Fruit fly (Drosophila melanogaster) whole organism, embryonic: ENCODE data around the gene Drice.
A peak's percentile ranks its signal among the peaks of the same experiment; 100 is the strongest.

ENCODE experiments used
- ATbp ChIP-seq: fragments of 200-800 bp; sonication (Bioruptor generic); optimal IDR thresholded peaks from 2 replicates; lab custom pipeline; 2017; ENCODE audit warnings: missing biosample characterization, mild to moderate bottlenecking, missing genetic modification characterization, missing genetic modification reagents
- Bdp1 ChIP-seq: fragments of 200-800 bp; sonication (Bioruptor generic); optimal IDR thresholded peaks from 3 replicates; lab custom pipeline; 2016; ENCODE audit warnings: missing biosample characterization, missing genetic modification characterization
- Bgb ChIP-seq: fragments of 200-800 bp; sonication (Bioruptor generic); IDR thresholded peaks from 2 replicates; pipeline ENCODE4 v1.3.6; 2022; ENCODE audit warnings: missing biosample characterization, missing genetic modification characterization; ENCODE audit not compliant: partially characterized antibody
- Blimp-1 ChIP-seq: fragments of 200-800 bp; sonication (Bioruptor generic); optimal IDR thresholded peaks from 3 replicates; lab custom pipeline; 2018; ENCODE audit warnings: missing biosample characterization, missing genetic modification characterization, mild to moderate bottlenecking, moderate library complexity, missing genetic modification reagents
- CG10959 ChIP-seq: fragments of 200-800 bp; sonication (Bioruptor generic); IDR thresholded peaks from 2 replicates; pipeline ENCODE4 v1.3.6; 2022; ENCODE audit warnings: missing biosample characterization, missing genetic modification characterization
- CG11085 ChIP-seq: fragments of 200-800 bp; sonication (Bioruptor generic); IDR thresholded peaks from 2 replicates; pipeline ENCODE4 v1.3.6; 2022; ENCODE audit warnings: missing biosample characterization, missing genetic modification characterization
- CG12299 ChIP-seq: fragments of 200-800 bp; sonication (Bioruptor generic); optimal IDR thresholded peaks from 2 replicates; lab custom pipeline; 2018; ENCODE audit warnings: missing biosample characterization, mild to moderate bottlenecking, missing genetic modification characterization
- CG12744 ChIP-seq: fragments of 200-800 bp; sonication (Bioruptor generic); optimal IDR thresholded peaks from 2 replicates; lab custom pipeline; 2016; ENCODE audit warnings: missing biosample characterization, missing genetic modification characterization
- CG14014 ChIP-seq: fragments of 200-800 bp; sonication (Bioruptor generic); IDR thresholded peaks from 2 replicates; pipeline ENCODE4 v1.3.6; 2022; ENCODE audit warnings: missing biosample characterization, missing genetic modification characterization
- CG14050 ChIP-seq: fragments of 200-800 bp; sonication (Bioruptor generic); IDR thresholded peaks from 3 replicates; pipeline ENCODE4 v1.3.6; 2022; ENCODE audit warnings: missing biosample characterization, missing genetic modification characterization
- CG14710 ChIP-seq: fragments of 200-800 bp; sonication (Bioruptor generic); optimal IDR thresholded peaks from 3 replicates; lab custom pipeline; 2019; ENCODE audit warnings: missing biosample characterization, mild to moderate bottlenecking, missing genetic modification characterization, moderate library complexity
- CG16815 ChIP-seq: fragments of 200-800 bp; sonication (Bioruptor generic); optimal IDR thresholded peaks from 3 replicates; lab custom pipeline; 2017; ENCODE audit warnings: missing biosample characterization, mild to moderate bottlenecking, missing genetic modification characterization
- CG17359 ChIP-seq: fragments of 200-800 bp; sonication (Bioruptor generic); optimal IDR thresholded peaks from 3 replicates; lab custom pipeline; 2018; ENCODE audit warnings: missing biosample characterization, mild to moderate bottlenecking, missing genetic modification characterization, moderate library complexity
- CG17568 ChIP-seq: fragments of 200-800 bp; sonication (Bioruptor generic); optimal IDR thresholded peaks from 2 replicates; lab custom pipeline; 2018; ENCODE audit warnings: missing biosample characterization, mild to moderate bottlenecking, missing genetic modification characterization, moderate library complexity
- CG17802 ChIP-seq: fragments of 200-800 bp; sonication (Bioruptor generic); optimal IDR thresholded peaks from 2 replicates; lab custom pipeline; 2018; ENCODE audit warnings: missing biosample characterization, mild to moderate bottlenecking, missing genetic modification characterization, moderate library complexity
- CG2129 ChIP-seq: fragments of 200-800 bp; sonication (Bioruptor generic); IDR thresholded peaks from 2 replicates; pipeline ENCODE4 v1.3.6; 2022; ENCODE audit warnings: missing biosample characterization, missing genetic modification characterization; ENCODE audit not compliant: partially characterized antibody
- CG3163 ChIP-seq: fragments of 200-800 bp; sonication (Bioruptor generic); optimal IDR thresholded peaks from 3 replicates; lab custom pipeline; 2016; ENCODE audit warnings: missing biosample characterization, missing genetic modification characterization
- CG4282 ChIP-seq: fragments of 200-800 bp; sonication (Bioruptor generic); optimal IDR thresholded peaks from 2 replicates; lab custom pipeline; 2016; ENCODE audit warnings: missing biosample characterization, missing genetic modification characterization
- CG4617 ChIP-seq: fragments of 200-800 bp; sonication (Bioruptor generic); optimal IDR thresholded peaks from 3 replicates; lab custom pipeline; 2016; ENCODE audit warnings: missing biosample characterization, missing genetic modification characterization, borderline replicate concordance
- CG5180 ChIP-seq: fragments of 200-800 bp; sonication (Bioruptor generic); optimal IDR thresholded peaks from 3 replicates; lab custom pipeline; 2017; ENCODE audit warnings: missing biosample characterization, missing genetic modification characterization, mild to moderate bottlenecking, moderate library complexity, missing genetic modification reagents
- CG7372 ChIP-seq: fragments of 200-800 bp; sonication (Bioruptor generic); IDR thresholded peaks from 2 replicates; pipeline ENCODE4 v1.3.6; 2022; ENCODE audit warnings: missing biosample characterization, missing genetic modification characterization
- CG7556 ChIP-seq: fragments of 200-800 bp; sonication (Bioruptor generic); optimal IDR thresholded peaks from 2 replicates; lab custom pipeline; 2017; ENCODE audit warnings: missing biosample characterization, mild to moderate bottlenecking, missing genetic modification characterization
- CG9797 ChIP-seq: fragments of 200-800 bp; sonication (Bioruptor generic); optimal IDR thresholded peaks from 3 replicates; lab custom pipeline; 2018; ENCODE audit warnings: missing biosample characterization, mild to moderate bottlenecking, missing genetic modification characterization
- Drgx ChIP-seq: fragments of 200-800 bp; sonication (Bioruptor generic); IDR thresholded peaks from 2 replicates; pipeline ENCODE4 v1.3.6; 2022; ENCODE audit warnings: missing biosample characterization, missing genetic modification characterization
- E2f2 ChIP-seq: fragments of 200-800 bp; sonication (Bioruptor generic); IDR thresholded peaks from 2 replicates; pipeline ENCODE4 v1.3.6; 2022; ENCODE audit warnings: missing biosample characterization, missing genetic modification characterization
- Jarid2 ChIP-seq: fragments of 200-800 bp; sonication (Bioruptor generic); optimal IDR thresholded peaks from 3 replicates; lab custom pipeline; 2017; ENCODE audit warnings: mild to moderate bottlenecking, missing biosample characterization, missing genetic modification reagents, missing genetic modification characterization
- NC2α ChIP-seq: fragments of 200-800 bp; sonication (Bioruptor generic); optimal IDR thresholded peaks from 2 replicates; lab custom pipeline; 2016; ENCODE audit warnings: missing biosample characterization, missing genetic modification characterization
- Side ChIP-seq: fragments of 200-800 bp; sonication (Bioruptor generic); optimal IDR thresholded peaks from 2 replicates; lab custom pipeline; 2016; ENCODE audit warnings: missing biosample characterization, missing genetic modification characterization
- Stat92E ChIP-seq, 3 experiments: fragments of >200 bp in 2 of 3; fragments of 200-800 bp in 1 of 3; sonication (Bioruptor generic) in 1 of 3; optimal IDR thresholded peaks; 2 replicates each; lab custom pipeline; 2017 to 2019; ENCODE audit warnings: missing biosample characterization in 3 of 3, missing genetic modification characterization in 3 of 3, mild to moderate bottlenecking in 1 of 3, moderate library complexity in 1 of 3
- Taf1 ChIP-seq: fragments of 200-800 bp; sonication (Bioruptor generic); IDR thresholded peaks from 2 replicates; pipeline ENCODE4 v1.3.6; 2022; ENCODE audit warnings: missing biosample characterization, missing genetic modification characterization
- Trl ChIP-seq, 3 experiments: fragments of >200 bp in 2 of 3; fragments of 200-800 bp in 1 of 3; sonication (Bioruptor generic) in 1 of 3; optimal IDR thresholded peaks; 2 replicates in 1 of 3; 3 replicates in 2 of 3; lab custom pipeline; 2016 to 2017; ENCODE audit warnings: missing biosample characterization in 1 of 3, missing genetic modification characterization in 1 of 3
- bbx ChIP-seq: fragments of 200-800 bp; sonication (Bioruptor generic); IDR thresholded peaks from 2 replicates; pipeline ENCODE4 v1.3.6; 2022; ENCODE audit warnings: missing biosample characterization, missing genetic modification characterization; ENCODE audit not compliant: partially characterized antibody
- cad ChIP-seq: fragments of >200 bp; optimal IDR thresholded peaks from 2 replicates; lab custom pipeline; 2017; ENCODE audit warnings: missing biosample characterization, missing genetic modification characterization
- chinmo ChIP-seq: fragments of 200-800 bp; sonication (Bioruptor generic); IDR thresholded peaks from 4 replicates; pipeline ENCODE4 v1.3.6; 2022; ENCODE audit warnings: missing biosample characterization, missing genetic modification characterization; ENCODE audit not compliant: partially characterized antibody
- chm ChIP-seq: fragments of 200-800 bp; sonication (Bioruptor generic); IDR thresholded peaks from 2 replicates; pipeline ENCODE4 v1.3.6; 2022; ENCODE audit warnings: missing biosample characterization, missing genetic modification characterization
- da ChIP-seq: fragments of 200-800 bp; sonication (Bioruptor generic); optimal IDR thresholded peaks from 2 replicates; lab custom pipeline; 2016; ENCODE audit warnings: missing biosample characterization, missing genetic modification characterization
- hbn ChIP-seq: fragments of 200-800 bp; sonication (Bioruptor generic); IDR thresholded peaks from 2 replicates; pipeline ENCODE4 v1.3.6; 2022; ENCODE audit warnings: missing biosample characterization, missing genetic modification characterization; ENCODE audit not compliant: partially characterized antibody
- mld ChIP-seq: fragments of 200-800 bp; sonication (Bioruptor generic); IDR thresholded peaks from 3 replicates; pipeline ENCODE4 v1.3.6; 2022; ENCODE audit warnings: missing biosample characterization, missing genetic modification characterization; ENCODE audit not compliant: partially characterized antibody
- nau ChIP-seq: fragments of 200-800 bp; sonication (Bioruptor generic); optimal IDR thresholded peaks from 3 replicates; lab custom pipeline; 2017; ENCODE audit warnings: missing biosample characterization, mild to moderate bottlenecking, missing genetic modification characterization, missing genetic modification reagents
- nom ChIP-seq: fragments of 200-800 bp; sonication (Bioruptor generic); optimal IDR thresholded peaks from 2 replicates; lab custom pipeline; 2017; ENCODE audit warnings: missing biosample characterization, missing genetic modification characterization, mild to moderate bottlenecking, moderate library complexity, missing genetic modification reagents
- peb ChIP-seq: fragments of 200-800 bp; sonication (Bioruptor generic); IDR thresholded peaks from 2 replicates; pipeline ENCODE4 v1.3.6; 2022; ENCODE audit warnings: missing biosample characterization, missing genetic modification characterization
- phol ChIP-seq: fragments of 200-800 bp; sonication (Bioruptor generic); optimal IDR thresholded peaks from 3 replicates; lab custom pipeline; 2018; ENCODE audit warnings: missing biosample characterization, mild to moderate bottlenecking, missing genetic modification characterization, moderate library complexity
- pros ChIP-seq: fragments of 200-800 bp; sonication (Bioruptor generic); optimal IDR thresholded peaks from 3 replicates; lab custom pipeline; 2019; ENCODE audit warnings: missing biosample characterization, mild to moderate bottlenecking, missing genetic modification characterization, moderate library complexity
- run ChIP-seq: fragments of 200-800 bp; sonication (Bioruptor generic); optimal IDR thresholded peaks from 3 replicates; lab custom pipeline; 2018; ENCODE audit warnings: missing biosample characterization, mild to moderate bottlenecking, missing genetic modification characterization
- wor ChIP-seq: fragments of 200-800 bp; sonication (Bioruptor generic); IDR thresholded peaks from 2 replicates; pipeline ENCODE4 v1.3.6; 2022; ENCODE audit warnings: missing biosample characterization, missing genetic modification characterization

Drice gene

DNA sequence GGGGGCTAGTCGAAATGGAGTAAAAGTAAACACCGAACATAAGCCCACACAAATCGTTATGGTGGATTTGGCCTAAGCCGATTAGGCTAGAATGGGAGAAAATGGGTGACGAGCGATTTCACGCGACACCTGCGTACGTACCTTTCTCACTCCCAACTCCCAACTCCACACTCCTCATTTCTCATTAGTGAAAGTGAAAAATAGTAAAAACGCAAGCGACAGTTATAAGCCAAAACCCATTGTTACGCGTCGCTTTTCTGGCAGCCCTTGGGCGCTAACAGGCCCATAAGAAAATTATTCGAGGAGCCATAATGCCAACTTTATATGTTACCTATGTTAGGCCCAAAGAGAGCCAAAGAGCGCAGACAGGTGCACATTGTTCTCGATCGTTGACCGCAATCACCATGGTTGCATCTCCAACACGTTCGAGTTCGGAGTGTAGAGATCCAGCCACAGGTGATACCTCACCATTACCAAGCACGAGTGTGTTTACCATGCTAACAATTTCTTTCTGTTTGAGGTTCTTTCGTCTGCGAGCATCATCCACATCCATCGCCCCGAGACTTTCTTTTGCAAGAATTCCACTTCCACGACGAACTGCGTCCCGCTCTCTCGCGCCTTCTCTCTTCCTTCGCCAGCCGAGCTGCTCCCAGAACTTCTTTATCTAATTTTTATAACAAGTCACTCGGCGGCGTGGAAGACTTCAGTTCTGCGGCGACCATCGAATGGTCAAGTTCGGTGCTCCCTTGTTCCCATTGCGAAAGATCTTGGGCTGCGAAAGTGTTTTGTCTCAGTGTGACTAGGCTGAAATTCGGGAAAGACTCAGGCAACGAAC is 19.2 kb downstream of the Drice start, which contains the start of gene neo (continued):
- TF ChIP-seq bbx, result no peak
- no peak for TF ChIP-seq CG14014 (GFP tag; lab: Robert Waterston, UW)
- TF ChIP-seq, all 482 proteins: peak for 13

DNA sequence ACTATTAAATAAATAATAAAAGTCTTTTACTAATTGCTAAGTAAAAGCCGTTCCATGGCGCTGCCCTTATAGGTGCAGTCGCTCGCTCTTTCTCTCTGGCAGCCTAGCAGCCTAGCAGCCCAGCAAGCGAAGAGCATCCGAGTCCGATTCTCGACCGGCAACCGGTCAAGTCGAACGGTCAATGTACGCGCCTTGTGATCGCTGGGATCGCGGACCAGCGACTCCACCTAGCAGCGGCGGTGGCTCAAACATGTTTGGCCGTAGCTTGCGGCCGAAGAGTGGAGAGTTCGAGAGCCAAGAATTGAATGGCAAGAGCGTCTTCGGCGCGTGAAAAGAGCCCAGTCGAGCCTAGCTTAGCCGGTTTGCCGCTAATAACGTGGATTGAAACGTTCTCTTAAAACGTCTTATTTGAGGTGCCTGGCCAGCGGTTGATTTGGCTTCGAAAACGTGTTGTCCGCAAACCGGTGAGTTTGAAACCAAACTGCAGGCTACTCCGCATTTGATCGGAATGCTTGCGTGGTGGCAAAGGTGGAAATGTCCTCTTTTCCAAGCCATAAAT is 29.8 kb downstream of the Drice start:
- TF ChIP-seq Trl (optimal IDR thresholded peaks at IDR 0.05; lab: Kevin White, UChicago) (peak; percentile 23 to 47), Trl (GFP tag; optimal IDR thresholded peaks at IDR 0.05; lab: Kevin White, UChicago) (no peak), pros (GFP tag; lab: Kevin White, UChicago) (peak; percentile 79), chinmo (0 out of 4 replicates have a peak, but pooled peaks have one; percentile 28), CG7372 (GFP tag; lab: Robert Waterston, UW) (no peak), Bgb (no peak), CG14710 (no peak), E2f2 (GFP tag; lab: Robert Waterston, UW) (no peak), CG5180 (peak; percentile 97), CG11085 (GFP tag; lab: Robert Waterston, UW) (no peak), CG3163 (peak; percentile 72), Blimp-1 (GFP tag; lab: Kevin White, UChicago) (peak; percentile 20), CG4617 (no peak), nom (GFP tag; lab: Kevin White, UChicago) (peak; percentile 12), CG17568 (GFP tag; lab: Kevin White, UChicago) (no peak)

DNA sequence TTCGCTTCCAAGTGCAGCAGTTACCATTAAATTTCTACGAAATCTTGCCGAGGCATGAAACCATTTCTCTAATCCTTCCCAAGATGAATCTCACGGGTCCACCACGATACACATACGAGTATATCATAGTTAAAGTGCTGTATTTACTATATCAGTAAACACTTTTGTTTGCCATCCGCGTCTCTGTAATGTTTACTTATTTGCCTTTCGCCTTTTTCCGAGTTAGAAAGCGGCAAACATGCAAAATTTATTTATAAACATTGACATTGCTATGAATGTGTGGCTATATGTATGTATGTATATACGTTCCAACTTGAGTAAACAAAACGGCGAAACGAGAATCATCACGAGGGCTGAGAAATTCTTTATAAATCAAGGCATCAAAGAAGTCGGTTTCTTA is 31.5 kb downstream of the Drice start:
- peak; percentile 14 for TF ChIP-seq CG12299 (tag; lab: Kevin White, UChicago)
- no peak for TF ChIP-seq CG17802
- no peak for TF ChIP-seq peb (GFP tag; lab: Robert Waterston, UW)
- TF ChIP-seq CG9797 (GFP tag; lab: Kevin White, UChicago), result no peak
- TF ChIP-seq CG7556 (GFP tag; lab: Kevin White, UChicago), result no peak
- TF ChIP-seq CG4282 (GFP tag; lab: Kevin White, UChicago), result no peak
- TF ChIP-seq NC2α (GFP tag; lab: Kevin White, UChicago), result no peak
- TF ChIP-seq Jarid2 (GFP tag; lab: Kevin White, UChicago), result peak; percentile 15
- no peak for TF ChIP-seq CG10959 (GFP tag; lab: Robert Waterston, UW)
- no peak for TF ChIP-seq CG14050
- TF ChIP-seq Stat92E (GFP tag; optimal IDR thresholded peaks at IDR 0.05; lab: Kevin White, UChicago), result peak in 1 of 3 experiments; percentile 29
- no peak for TF ChIP-seq CG17359
- TF ChIP-seq cad (GFP tag; lab: Kevin White, UChicago), result no peak
- no peak for TF ChIP-seq run (tag; lab: Kevin White, UChicago)
- no peak for TF ChIP-seq hbn (GFP tag; lab: Robert Waterston, UW)
- no peak for TF ChIP-seq Taf1 (GFP tag; lab: Robert Waterston, UW)
- no peak for TF ChIP-seq mld (GFP tag; lab: Robert Waterston, UW)
- peak; percentile 62 for TF ChIP-seq ATbp (GFP tag; lab: Kevin White, UChicago)
- no peak for TF ChIP-seq chm (GFP tag; lab: Robert Waterston, UW)
- TF ChIP-seq nau (GFP tag; lab: Kevin White, UChicago), result no peak
- TF ChIP-seq phol (tag; lab: Kevin White, UChicago), result no peak
- no peak for TF ChIP-seq Bdp1 (GFP tag; lab: Kevin White, UChicago)
- peak; percentile 16 for TF ChIP-seq Side
- TF ChIP-seq wor, result no peak
- no peak for TF ChIP-seq CG2129 (GFP tag; lab: Robert Waterston, UW)
- no peak for TF ChIP-seq CG12744 (GFP tag; lab: Kevin White, UChicago)
- no peak for TF ChIP-seq CG16815
- no peak for TF ChIP-seq da
- no peak for TF ChIP-seq Drgx (GFP tag; lab: Robert Waterston, UW)
